Fruit fly (Drosophila melanogaster) whole organism, embryonic: ENCODE measurements around the gene CG31775.

ENCODE experiments used
- Ada2b ChIP-seq: fragments of 200-800 bp; sonication (Bioruptor generic); IDR thresholded peaks from 2 replicates; pipeline ENCODE4 v1.3.6; 2022; ENCODE audit warnings: missing biosample characterization, missing genetic modification characterization
- Adf1 ChIP-seq: fragments of 200-800 bp; sonication (Bioruptor generic); IDR thresholded peaks from 2 replicates; pipeline ENCODE4 v1.3.6; 2022; ENCODE audit warnings: missing biosample characterization, missing genetic modification characterization
- BtbVII ChIP-seq: fragments of 200-800 bp; sonication (Bioruptor generic); optimal IDR thresholded peaks from 3 replicates; lab custom pipeline; 2017; ENCODE audit warnings: missing biosample characterization, mild to moderate bottlenecking, missing genetic modification characterization
- CG10274 ChIP-seq: fragments of 200-800 bp; sonication (Bioruptor generic); optimal IDR thresholded peaks from 3 replicates; lab custom pipeline; 2017; ENCODE audit warnings: missing biosample characterization, mild to moderate bottlenecking, missing genetic modification characterization
- CG10565 ChIP-seq: fragments of 200-800 bp; sonication (Bioruptor generic); optimal IDR thresholded peaks from 3 replicates; lab custom pipeline; 2016; ENCODE audit warnings: missing biosample characterization, mild to moderate bottlenecking, missing genetic modification characterization
- CG11093 ChIP-seq: fragments of 200-800 bp; sonication (Bioruptor generic); IDR thresholded peaks from 3 replicates; pipeline ENCODE4 v1.3.6; 2022; ENCODE audit warnings: missing biosample characterization, missing genetic modification characterization
- CG11456 ChIP-seq: fragments of 200-800 bp; sonication (Bioruptor generic); IDR thresholded peaks from 3 replicates; pipeline ENCODE4 v1.3.6; 2022; ENCODE audit warnings: missing biosample characterization, missing genetic modification characterization
- CG11504 ChIP-seq: fragments of 200-800 bp; sonication (Bioruptor generic); optimal IDR thresholded peaks from 3 replicates; lab custom pipeline; 2019; ENCODE audit warnings: missing biosample characterization, mild to moderate bottlenecking, missing genetic modification characterization, moderate library complexity
- CG15073 ChIP-seq: fragments of 200-800 bp; sonication (Bioruptor generic); optimal IDR thresholded peaks from 2 replicates; lab custom pipeline; 2016; ENCODE audit warnings: missing biosample characterization, missing genetic modification characterization
- CG1529 ChIP-seq: fragments of 200-800 bp; sonication (Bioruptor generic); optimal IDR thresholded peaks from 3 replicates; lab custom pipeline; 2018; ENCODE audit warnings: missing biosample characterization, missing genetic modification characterization
- CG1602 ChIP-seq: fragments of 200-800 bp; sonication (Bioruptor generic); optimal IDR thresholded peaks from 3 replicates; lab custom pipeline; 2016; ENCODE audit warnings: missing biosample characterization, missing genetic modification characterization
- CG18476 ChIP-seq: fragments of 200-800 bp; sonication (Bioruptor generic); optimal IDR thresholded peaks from 2 replicates; lab custom pipeline; 2016; ENCODE audit warnings: missing biosample characterization, mild to moderate bottlenecking, missing genetic modification characterization
- CG2120 ChIP-seq: fragments of 200-800 bp; sonication (Bioruptor generic); optimal IDR thresholded peaks from 3 replicates; lab custom pipeline; 2016; ENCODE audit warnings: missing biosample characterization, missing genetic modification characterization
- CG2712 ChIP-seq: fragments of 200-800 bp; optimal IDR thresholded peaks from 3 replicates; lab custom pipeline; 2019; ENCODE audit warnings: missing biosample characterization, mild to moderate bottlenecking, missing genetic modification characterization, moderate library complexity
- CG31224 ChIP-seq: fragments of 200-800 bp; sonication (Bioruptor generic); IDR thresholded peaks from 2 replicates; pipeline ENCODE4 v1.3.6; 2022; ENCODE audit warnings: missing biosample characterization, missing genetic modification characterization
- CG4328 ChIP-seq: fragments of 200-800 bp; sonication (Bioruptor generic); optimal IDR thresholded peaks from 3 replicates; lab custom pipeline; 2017; ENCODE audit warnings: missing biosample characterization, missing genetic modification reagents, missing genetic modification characterization
- CG43689 ChIP-seq: fragments of 200-800 bp; sonication (Bioruptor generic); IDR thresholded peaks from 2 replicates; pipeline ENCODE4 v1.3.6; 2022; ENCODE audit warnings: missing biosample characterization, missing genetic modification characterization
- CG4820 ChIP-seq: fragments of 200-800 bp; sonication (Bioruptor generic); optimal IDR thresholded peaks from 3 replicates; lab custom pipeline; 2016; ENCODE audit warnings: missing biosample characterization, missing genetic modification characterization
- CG5953 ChIP-seq: fragments of 200-800 bp; sonication (Bioruptor generic); IDR thresholded peaks from 2 replicates; pipeline ENCODE4 v1.3.6; 2022; ENCODE audit warnings: missing biosample characterization, missing genetic modification characterization
- CG6813 ChIP-seq: fragments of 200-800 bp; sonication (Bioruptor generic); optimal IDR thresholded peaks from 2 replicates; lab custom pipeline; 2017; ENCODE audit warnings: missing biosample characterization, missing genetic modification characterization, mild to moderate bottlenecking, moderate library complexity, missing genetic modification reagents
- CG8478 ChIP-seq: fragments of >200 bp; optimal IDR thresholded peaks from 2 replicates; lab custom pipeline; 2018
- Ets97D ChIP-seq: fragments of 200-800 bp; sonication (Bioruptor generic); optimal IDR thresholded peaks from 3 replicates; lab custom pipeline; 2016; ENCODE audit warnings: missing biosample characterization, missing genetic modification characterization
- Fer2 ChIP-seq: fragments of 200-800 bp; sonication (Bioruptor generic); optimal IDR thresholded peaks from 2 replicates; lab custom pipeline; 2018; ENCODE audit warnings: missing biosample characterization, mild to moderate bottlenecking, missing genetic modification characterization, moderate library complexity
- Gug ChIP-seq: fragments of 200-800 bp; sonication (Bioruptor generic); IDR thresholded peaks from 4 replicates; pipeline ENCODE4 v1.3.6; 2022; ENCODE audit warnings: missing biosample characterization, missing genetic modification characterization
- Pdp1 ChIP-seq, 2 experiments: fragments of 200-800 bp; sonication (Bioruptor generic); optimal IDR thresholded peaks; 3 replicates each; lab custom pipeline; 2016; ENCODE audit warnings: missing biosample characterization in 2 of 2, missing genetic modification characterization in 2 of 2, mild to moderate bottlenecking in 1 of 2, moderate library complexity in 1 of 2
- Sox100B ChIP-seq: fragments of 200-800 bp; sonication (Bioruptor generic); optimal IDR thresholded peaks from 3 replicates; lab custom pipeline; 2018; ENCODE audit warnings: missing biosample characterization, mild to moderate bottlenecking, missing genetic modification characterization
- Stat92E ChIP-seq, 3 experiments: fragments of >200 bp in 2 of 3; fragments of 200-800 bp in 1 of 3; sonication (Bioruptor generic) in 1 of 3; optimal IDR thresholded peaks; 2 replicates each; lab custom pipeline; 2017 to 2019; ENCODE audit warnings: missing biosample characterization in 3 of 3, missing genetic modification characterization in 3 of 3, mild to moderate bottlenecking in 1 of 3, moderate library complexity in 1 of 3
- Tbp ChIP-seq: fragments of >200 bp; optimal IDR thresholded peaks from 2 replicates; lab custom pipeline; 2018; ENCODE audit warnings: missing biosample characterization, missing genetic modification characterization
- aop ChIP-seq: fragments of 200-800 bp; sonication (Bioruptor generic); IDR thresholded peaks from 2 replicates; pipeline ENCODE4 v1.3.6; 2022; ENCODE audit warnings: missing biosample characterization, missing genetic modification characterization
- chm ChIP-seq: fragments of 200-800 bp; sonication (Bioruptor generic); IDR thresholded peaks from 2 replicates; pipeline ENCODE4 v1.3.6; 2022; ENCODE audit warnings: missing biosample characterization, missing genetic modification characterization
- da ChIP-seq: fragments of 200-800 bp; sonication (Bioruptor generic); optimal IDR thresholded peaks from 2 replicates; lab custom pipeline; 2016; ENCODE audit warnings: missing biosample characterization, missing genetic modification characterization
- dimm ChIP-seq: fragments of 200-800 bp; sonication (Bioruptor generic); IDR thresholded peaks from 2 replicates; pipeline ENCODE4 v1.3.6; 2022; ENCODE audit warnings: missing biosample characterization, missing genetic modification characterization
- fd64A ChIP-seq: fragments of 200-800 bp; sonication (Bioruptor generic); optimal IDR thresholded peaks from 3 replicates; lab custom pipeline; 2018; ENCODE audit warnings: missing biosample characterization, mild to moderate bottlenecking, missing genetic modification characterization
- fd96Cb ChIP-seq: fragments of 200-800 bp; sonication (Bioruptor generic); optimal IDR thresholded peaks from 2 replicates; lab custom pipeline; 2018; ENCODE audit warnings: missing biosample characterization, mild to moderate bottlenecking, missing genetic modification characterization, moderate library complexity
- ftz-f1 ChIP-seq: fragments of 200-800 bp; sonication (Bioruptor generic); optimal IDR thresholded peaks from 2 replicates; lab custom pipeline; 2016; ENCODE audit warnings: missing biosample characterization, missing genetic modification characterization
- gem ChIP-seq: fragments of 200-800 bp; sonication (Bioruptor generic); optimal IDR thresholded peaks from 2 replicates; lab custom pipeline; 2019; ENCODE audit warnings: missing biosample characterization, mild to moderate bottlenecking, missing genetic modification characterization, moderate library complexity
- grn ChIP-seq: fragments of 200-800 bp; sonication (Bioruptor generic); optimal IDR thresholded peaks from 3 replicates; lab custom pipeline; 2017; ENCODE audit warnings: missing biosample characterization, missing genetic modification characterization
- gsb ChIP-seq: fragments of 200-800 bp; sonication (Bioruptor generic); IDR thresholded peaks from 2 replicates; pipeline ENCODE4 v1.3.6; 2022; ENCODE audit warnings: missing biosample characterization, missing genetic modification characterization
- h ChIP-seq: fragments of >200 bp; optimal IDR thresholded peaks from 2 replicates; lab custom pipeline; 2017
- ham ChIP-seq: fragments of 200-800 bp; sonication (Bioruptor generic); IDR thresholded peaks from 2 replicates; pipeline ENCODE4 v1.3.6; 2022; ENCODE audit warnings: missing biosample characterization, missing genetic modification characterization
- hth ChIP-seq: fragments of >200 bp; optimal IDR thresholded peaks from 2 replicates; lab custom pipeline; 2017; ENCODE audit warnings: inconsistent platforms
- ken ChIP-seq: fragments of 200-800 bp; sonication (Bioruptor generic); IDR thresholded peaks from 3 replicates; pipeline ENCODE4 v1.3.6; 2022; ENCODE audit warnings: missing biosample characterization, missing genetic modification characterization
- klu ChIP-seq: fragments of 200-800 bp; sonication (Bioruptor generic); IDR thresholded peaks from 2 replicates; pipeline ENCODE4 v1.3.6; 2022; ENCODE audit warnings: missing biosample characterization, missing genetic modification characterization
- knrl ChIP-seq: fragments of 200-800 bp; sonication (Bioruptor generic); IDR thresholded peaks from 3 replicates; pipeline ENCODE4 v1.3.6; 2022; ENCODE audit warnings: missing biosample characterization, missing genetic modification characterization; ENCODE audit not compliant: partially characterized antibody
- lilli ChIP-seq: fragments of 200-800 bp; sonication (Bioruptor generic); optimal IDR thresholded peaks from 3 replicates; lab custom pipeline; 2016; ENCODE audit warnings: missing biosample characterization, missing genetic modification characterization
- nmo ChIP-seq: fragments of 200-800 bp; sonication (Bioruptor generic); optimal IDR thresholded peaks from 2 replicates; lab custom pipeline; 2018; ENCODE audit warnings: missing biosample characterization, mild to moderate bottlenecking, missing genetic modification characterization, moderate library complexity
- pan ChIP-seq, 4 experiments: fragments of >200 bp in 3 of 4; fragments of 200-800 bp in 1 of 4; sonication (Bioruptor generic) in 1 of 4; optimal IDR thresholded peaks in 3 of 4; IDR thresholded peaks in 1 of 4; 2 replicates each; pipeline versions ENCODE4 v1.3.6 to Lab custom; 2017 to 2022; ENCODE audit warnings: missing biosample characterization in 2 of 4, missing genetic modification characterization in 2 of 4, mixed read lengths in 1 of 4
- pum ChIP-seq: fragments of 200-800 bp; sonication (Bioruptor generic); optimal IDR thresholded peaks from 2 replicates; lab custom pipeline; 2016; ENCODE audit warnings: missing biosample characterization, missing genetic modification characterization
- sob ChIP-seq: fragments of 200-800 bp; sonication (Bioruptor generic); IDR thresholded peaks from 2 replicates; pipeline ENCODE4 v1.3.6; 2022; ENCODE audit warnings: missing biosample characterization, missing genetic modification characterization
- trem ChIP-seq: fragments of 200-800 bp; optimal IDR thresholded peaks from 3 replicates; lab custom pipeline; 2019; ENCODE audit warnings: missing biosample characterization, mild to moderate bottlenecking, missing genetic modification characterization, moderate library complexity

CG31775 gene

dm6 chr2L:14688922-14689711 is 48.5 kb downstream of the CG31775 start, which contains the start of gene osp (continued):
- TF ChIP-seq pum (GFP tag; lab: Kevin White, UChicago), result peak; percentile 84
- peak; percentile 97 for TF ChIP-seq chm (GFP tag; lab: Robert Waterston, UW)
- TF ChIP-seq nmo (GFP tag; lab: Kevin White, UChicago), result peak; percentile 100
- peak; percentile 97 for TF ChIP-seq CG11093 (GFP tag; lab: Robert Waterston, UW)
- TF ChIP-seq CG2120, result peak; percentile 96
- TF ChIP-seq Pdp1 (GFP tag; optimal IDR thresholded peaks at IDR 0.05; lab: Kevin White, UChicago), result peak; percentile 84 to 89
- TF ChIP-seq Gug (GFP tag; lab: Robert Waterston, UW), result peak; percentile 84
- peak; percentile 95 for TF ChIP-seq BtbVII
- peak in 1 of 3 experiments; percentile 99 for TF ChIP-seq Stat92E (GFP tag; optimal IDR thresholded peaks at IDR 0.05; lab: Kevin White, UChicago)
- peak; percentile 96 for TF ChIP-seq ken (GFP tag; lab: Robert Waterston, UW)
- peak; percentile 93 for TF ChIP-seq lilli (GFP tag; lab: Kevin White, UChicago)
- no peak for TF ChIP-seq CG8478 (lab: Kevin White, UChicago)
- TF ChIP-seq gem, result peak; percentile 100
- TF ChIP-seq CG2712, result peak; percentile 100
- TF ChIP-seq Tbp, result no peak
- TF ChIP-seq pan (optimal IDR thresholded peaks at IDR 0.05; lab: Kevin White, UChicago), result no peak
- peak in 1 of 2 experiments; percentile 100 for TF ChIP-seq pan (GFP tag; optimal IDR thresholded peaks at IDR 0.05 in 1 of 2, IDR thresholded peaks at IDR 0.05 in 1 of 2)
- peak; percentile 81 for TF ChIP-seq CG4328 (GFP tag; lab: Kevin White, UChicago)
- TF ChIP-seq trem, result peak; percentile 97
- TF ChIP-seq sob, result peak; percentile 99
- peak; percentile 86 for TF ChIP-seq Adf1 (GFP tag; lab: Robert Waterston, UW)
- TF ChIP-seq CG43689 (GFP tag; lab: Robert Waterston, UW), result peak; percentile 98
- peak; percentile 57 for TF ChIP-seq Ets97D (GFP tag; lab: Kevin White, UChicago)
- TF ChIP-seq ham (GFP tag; lab: Robert Waterston, UW), result peak; percentile 85; the same call in 1 of the 2 replicates
- TF ChIP-seq CG11504 (tag; lab: Kevin White, UChicago), result peak; percentile 100
- TF ChIP-seq CG6813, result peak; percentile 97
- no peak for TF ChIP-seq hth
- TF ChIP-seq CG15073, result peak; percentile 78
- peak; percentile 98 for TF ChIP-seq Sox100B (GFP tag; lab: Kevin White, UChicago)
- peak; percentile 93 for TF ChIP-seq fd64A
- peak; percentile 98 for TF ChIP-seq CG4820 (GFP tag; lab: Kevin White, UChicago)
- TF ChIP-seq grn (GFP tag; lab: Kevin White, UChicago), result peak; percentile 78
- peak; percentile 96 for TF ChIP-seq CG31224
- peak; percentile 10 for TF ChIP-seq da (GFP tag; lab: Kevin White, UChicago)
- TF ChIP-seq CG1602 (GFP tag; lab: Kevin White, UChicago), result peak; percentile 98
- peak; percentile 97 for TF ChIP-seq CG1529 (GFP tag; lab: Kevin White, UChicago)
- peak; percentile 66 for TF ChIP-seq aop
- TF ChIP-seq CG10274 (GFP tag; lab: Kevin White, UChicago), result peak; percentile 81
- no peak for TF ChIP-seq h (lab: Kevin White, UChicago)
- peak; percentile 96 for TF ChIP-seq dimm
- TF ChIP-seq CG10565 (GFP tag; lab: Kevin White, UChicago), result peak; percentile 87
- peak; percentile 98 for TF ChIP-seq gsb
- peak; percentile 97 for TF ChIP-seq Fer2
- peak; percentile 68 for TF ChIP-seq ftz-f1 (GFP tag; lab: Kevin White, UChicago)
- peak; percentile 95 for TF ChIP-seq klu (GFP tag; lab: Robert Waterston, UW)
- TF ChIP-seq CG18476 (GFP tag; lab: Kevin White, UChicago), result peak; percentile 97
- peak; percentile 49; the same call in 1 of the 3 replicates for TF ChIP-seq knrl
- TF ChIP-seq CG5953, result peak; percentile 98
- peak; percentile 98 for TF ChIP-seq CG11456 (GFP tag; lab: Robert Waterston, UW)
- peak; percentile 99 for TF ChIP-seq Ada2b
- TF ChIP-seq fd96Cb (tag; lab: Kevin White, UChicago), result peak; percentile 99
